Worm (Caenorhabditis elegans) whole organism, young adult: Measurements from ENCODE around the gene fbxa-157.
A peak's percentile ranks its signal among the peaks of the same experiment; 100 is the strongest.

Source experiments
- B0261.1 ChIP-seq: sonication (generic microtip); optimal IDR thresholded peaks from 2 replicates; lab custom pipeline; 2016; ENCODE audit warnings: mild to moderate bottlenecking, missing genetic modification characterization, moderate library complexity, missing compliant biosample characterization
- B0336.3 ChIP-seq: fragments of 200-800 bp; sonication (Bioruptor generic); IDR thresholded peaks from 2 replicates; pipeline ENCODE4 v1.3.6; 2022; ENCODE audit warnings: missing genetic modification characterization, missing compliant biosample characterization
- F10E7.11 ChIP-seq: sonication (generic microtip); optimal IDR thresholded peaks from 2 replicates; lab custom pipeline; 2017; ENCODE audit warnings: mild to moderate bottlenecking, missing genetic modification characterization, moderate library complexity, missing compliant biosample characterization
- F37B4.10 ChIP-seq: fragments of 200-800 bp; sonication (Bioruptor generic); IDR thresholded peaks from 2 replicates; pipeline ENCODE4 v1.3.6; 2022; ENCODE audit warnings: missing genetic modification characterization, missing compliant biosample characterization
- Y56A3A.18 ChIP-seq: fragments of 200-800 bp; sonication (Bioruptor generic); IDR thresholded peaks from 2 replicates; pipeline ENCODE4 v1.3.6; 2022; ENCODE audit warnings: missing genetic modification reagents, missing genetic modification characterization, missing compliant biosample characterization
- Y67H2A.10 ChIP-seq: fragments of 200-800 bp; sonication (Bioruptor generic); conservative IDR thresholded peaks from 2 replicates; pipeline ENCODE4 v1.3.6; 2022; ENCODE audit warnings: missing genetic modification reagents, missing genetic modification characterization, missing compliant biosample characterization
- atf-7 ChIP-seq: sonication (generic microtip); optimal IDR thresholded peaks from 2 replicates; lab custom pipeline; 2017; ENCODE audit warnings: mild to moderate bottlenecking, missing genetic modification characterization, missing compliant biosample characterization
- athp-1 ChIP-seq: sonication (generic microtip); optimal IDR thresholded peaks from 2 replicates; lab custom pipeline; 2017; ENCODE audit warnings: mild to moderate bottlenecking, missing genetic modification characterization, missing compliant biosample characterization
- attf-3 ChIP-seq: fragments of 200-800 bp; sonication (Bioruptor generic); conservative IDR thresholded peaks from 2 replicates; pipeline ENCODE4 v1.3.6; 2022; ENCODE audit warnings: missing genetic modification reagents, missing genetic modification characterization, missing compliant biosample characterization
- ccch-3 ChIP-seq: fragments of 200-800 bp; sonication (Bioruptor generic); optimal IDR thresholded peaks from 2 replicates; lab custom pipeline; 2018; ENCODE audit warnings: mild to moderate bottlenecking, missing genetic modification characterization, missing compliant biosample characterization
- cebp-2 ChIP-seq: fragments of 200-800 bp; sonication (Bioruptor generic); IDR thresholded peaks from 2 replicates; pipeline ENCODE4 v1.3.6; 2022; ENCODE audit warnings: missing genetic modification characterization, missing compliant biosample characterization
- ceh-27 ChIP-seq: fragments of 200-800 bp; sonication (Bioruptor generic); optimal IDR thresholded peaks from 2 replicates; lab custom pipeline; 2018; ENCODE audit warnings: mild to moderate bottlenecking, missing genetic modification characterization, moderate library complexity, missing compliant biosample characterization
- ceh-79 ChIP-seq: sonication (generic microtip); optimal IDR thresholded peaks from 2 replicates; lab custom pipeline; 2017; ENCODE audit warnings: mild to moderate bottlenecking, missing genetic modification characterization, missing compliant biosample characterization
- dox-1 ChIP-seq: fragments of 200-800 bp; sonication (Bioruptor generic); IDR thresholded peaks from 2 replicates; pipeline ENCODE4 v1.3.6; 2022; ENCODE audit warnings: missing genetic modification reagents, missing genetic modification characterization, missing compliant biosample characterization
- ekl-4 ChIP-seq: fragments of 200-800 bp; sonication (Bioruptor generic); IDR thresholded peaks from 2 replicates; pipeline ENCODE4 v1.3.6; 2022; ENCODE audit warnings: missing genetic modification reagents, missing genetic modification characterization, missing compliant biosample characterization
- ets-4 ChIP-seq: fragments of 200-800 bp; sonication (Bioruptor generic); optimal IDR thresholded peaks from 2 replicates; lab custom pipeline; 2018; ENCODE audit warnings: mild to moderate bottlenecking, missing genetic modification characterization, missing compliant biosample characterization
- fkh-3 ChIP-seq: sonication (generic microtip); optimal IDR thresholded peaks from 2 replicates; lab custom pipeline; 2016; ENCODE audit warnings: mild to moderate bottlenecking, missing genetic modification characterization, missing compliant biosample characterization
- gei-17 ChIP-seq: fragments of 200-800 bp; sonication (Bioruptor generic); optimal IDR thresholded peaks from 2 replicates; lab custom pipeline; 2018; ENCODE audit warnings: mild to moderate bottlenecking, missing genetic modification characterization, missing compliant biosample characterization
- hmg-1.2 ChIP-seq: fragments of 200-800 bp; sonication (Bioruptor generic); IDR thresholded peaks from 2 replicates; pipeline ENCODE4 v1.3.6; 2022; ENCODE audit warnings: missing genetic modification reagents, missing genetic modification characterization, missing compliant biosample characterization
- hmg-20 ChIP-seq: fragments of 200-800 bp; sonication (Bioruptor generic); IDR thresholded peaks from 2 replicates; pipeline ENCODE4 v1.3.6; 2022; ENCODE audit warnings: missing genetic modification reagents, missing genetic modification characterization, missing compliant biosample characterization
- hsf-1 ChIP-seq: fragments of 200-800 bp; sonication (Bioruptor generic); IDR thresholded peaks from 2 replicates; pipeline ENCODE4 v1.3.6; 2022; ENCODE audit warnings: missing genetic modification reagents, missing genetic modification characterization, missing compliant biosample characterization
- let-526 ChIP-seq: fragments of 200-800 bp; sonication (Bioruptor generic); IDR thresholded peaks from 2 replicates; pipeline ENCODE4 v1.3.6; 2022; ENCODE audit warnings: missing genetic modification reagents, missing genetic modification characterization, missing compliant biosample characterization
- lin-26 ChIP-seq: fragments of 200-800 bp; sonication (Bioruptor generic); IDR thresholded peaks from 2 replicates; pipeline ENCODE4 v1.3.6; 2022; ENCODE audit warnings: missing genetic modification reagents, missing genetic modification characterization, missing compliant biosample characterization
- lin-40 ChIP-seq: sonication (generic microtip); optimal IDR thresholded peaks from 2 replicates; lab custom pipeline; 2016; ENCODE audit warnings: missing genetic modification characterization, mild to moderate bottlenecking, missing compliant biosample characterization, missing genotype, missing genetic modification reagents
- lin-54 ChIP-seq: fragments of 200-800 bp; sonication (Bioruptor generic); optimal IDR thresholded peaks from 2 replicates; lab custom pipeline; 2018; ENCODE audit warnings: mild to moderate bottlenecking, missing genetic modification characterization, missing compliant biosample characterization
- lir-1 ChIP-seq: fragments of 200-800 bp; sonication (Bioruptor generic); conservative IDR thresholded peaks from 2 replicates; pipeline ENCODE4 v1.3.6; 2022; ENCODE audit warnings: missing genetic modification reagents, missing genetic modification characterization, missing compliant biosample characterization
- mcd-1 ChIP-seq: fragments of 200-800 bp; sonication (Bioruptor generic); IDR thresholded peaks from 2 replicates; pipeline ENCODE4 v1.3.6; 2022; ENCODE audit warnings: missing genetic modification reagents, missing genetic modification characterization, missing compliant biosample characterization
- mes-4 ChIP-seq: sonication (generic microtip); optimal IDR thresholded peaks from 2 replicates; lab custom pipeline; 2016; ENCODE audit warnings: missing genotype, missing genetic modification characterization, missing compliant biosample characterization
- nfya-1 ChIP-seq: sonication (generic microtip); optimal IDR thresholded peaks from 2 replicates; lab custom pipeline; 2017; ENCODE audit warnings: antibody characterized with exemption, missing compliant biosample characterization, missing genetic modification characterization, borderline replicate concordance; ENCODE audit not compliant: insufficient read depth
- nfyb-1 ChIP-seq: fragments of 200-800 bp; sonication (Bioruptor generic); IDR thresholded peaks from 2 replicates; pipeline ENCODE4 v1.3.6; 2022; ENCODE audit warnings: missing genetic modification reagents, missing genetic modification characterization, missing compliant biosample characterization
- nhr-179 ChIP-seq: sonication (generic microtip); optimal IDR thresholded peaks from 2 replicates; lab custom pipeline; 2016; ENCODE audit warnings: mild to moderate bottlenecking, missing genetic modification characterization, missing compliant biosample characterization
- pbrm-1 ChIP-seq: fragments of 200-800 bp; sonication (Bioruptor generic); IDR thresholded peaks from 2 replicates; pipeline ENCODE4 v1.3.6; 2022; ENCODE audit warnings: missing genetic modification reagents, missing genetic modification characterization, missing compliant biosample characterization
- rcor-1 ChIP-seq: fragments of 200-800 bp; sonication (Bioruptor generic); IDR thresholded peaks from 2 replicates; pipeline ENCODE4 v1.3.6; 2022; ENCODE audit warnings: missing genetic modification reagents, missing genetic modification characterization, missing compliant biosample characterization
- rpc-1 ChIP-seq, 2 experiments: fragments of 150-350 bp in 1 of 2; sonication (generic microtip) in 1 of 2; optimal IDR thresholded peaks; 2 replicates each; lab custom pipeline; 2014 to 2018; ENCODE audit warnings: missing biosample characterization in 1 of 2, missing genetic modification characterization in 1 of 2, missing genetic modification reagents in 1 of 2, missing genotype in 1 of 2
- sdz-38 ChIP-seq: sonication (generic microtip); optimal IDR thresholded peaks from 2 replicates; lab custom pipeline; 2016; ENCODE audit warnings: missing genotype, missing genetic modification characterization, missing compliant biosample characterization
- snpc-1.1 ChIP-seq: sonication (generic microtip); optimal IDR thresholded peaks from 2 replicates; lab custom pipeline; 2017; ENCODE audit warnings: missing genetic modification characterization, mild to moderate bottlenecking, missing compliant biosample characterization, antibody characterized with exemption, moderate library complexity, missing genotype, missing genetic modification reagents; ENCODE audit not compliant: insufficient read depth
- snpc-1.3 ChIP-seq: sonication (generic microtip); optimal IDR thresholded peaks from 2 replicates; lab custom pipeline; 2017; ENCODE audit warnings: missing genetic modification characterization, mild to moderate bottlenecking, missing compliant biosample characterization, antibody characterized with exemption, moderate library complexity, missing genotype, missing genetic modification reagents; ENCODE audit not compliant: insufficient read depth
- snpc-3.4 ChIP-seq: sonication (generic microtip); optimal IDR thresholded peaks from 2 replicates; lab custom pipeline; 2017; ENCODE audit warnings: missing genetic modification characterization, mild to moderate bottlenecking, missing compliant biosample characterization, antibody characterized with exemption, moderate library complexity, missing genotype, missing genetic modification reagents
- somi-1 ChIP-seq: fragments of 200-800 bp; sonication (Bioruptor generic); optimal IDR thresholded peaks from 2 replicates; lab custom pipeline; 2018; ENCODE audit warnings: mild to moderate bottlenecking, missing genetic modification characterization, missing compliant biosample characterization
- tbp1 ChIP-seq: fragments of 200-800 bp; sonication (Bioruptor generic); optimal IDR thresholded peaks from 2 replicates; lab custom pipeline; 2018; ENCODE audit warnings: mild to moderate bottlenecking, missing genetic modification characterization, missing compliant biosample characterization
- xnd-1 ChIP-seq: sonication (generic microtip); optimal IDR thresholded peaks from 2 replicates; lab custom pipeline; 2016; ENCODE audit warnings: missing genotype, missing genetic modification reagents, missing genetic modification characterization, missing compliant biosample characterization
- ztf-18 ChIP-seq: sonication (generic microtip); optimal IDR thresholded peaks from 2 replicates; lab custom pipeline; 2016; ENCODE audit warnings: missing genotype, mild to moderate bottlenecking, missing genetic modification characterization, missing compliant biosample characterization
- ztf-22 ChIP-seq: fragments of 200-800 bp; sonication (Bioruptor generic); optimal IDR thresholded peaks from 2 replicates; lab custom pipeline; 2018; ENCODE audit warnings: mild to moderate bottlenecking, missing genetic modification characterization, moderate library complexity, missing compliant biosample characterization
- ztf-26 ChIP-seq: sonication (generic microtip); optimal IDR thresholded peaks from 2 replicates; lab custom pipeline; 2017; ENCODE audit warnings: missing genetic modification characterization, missing compliant biosample characterization
- ztf-6 ChIP-seq: fragments of 200-800 bp; sonication (Bioruptor generic); IDR thresholded peaks from 2 replicates; pipeline ENCODE4 v1.3.6; 2022; ENCODE audit warnings: missing genetic modification reagents, missing genetic modification characterization, missing compliant biosample characterization

fbxa-157 gene

DNA sequence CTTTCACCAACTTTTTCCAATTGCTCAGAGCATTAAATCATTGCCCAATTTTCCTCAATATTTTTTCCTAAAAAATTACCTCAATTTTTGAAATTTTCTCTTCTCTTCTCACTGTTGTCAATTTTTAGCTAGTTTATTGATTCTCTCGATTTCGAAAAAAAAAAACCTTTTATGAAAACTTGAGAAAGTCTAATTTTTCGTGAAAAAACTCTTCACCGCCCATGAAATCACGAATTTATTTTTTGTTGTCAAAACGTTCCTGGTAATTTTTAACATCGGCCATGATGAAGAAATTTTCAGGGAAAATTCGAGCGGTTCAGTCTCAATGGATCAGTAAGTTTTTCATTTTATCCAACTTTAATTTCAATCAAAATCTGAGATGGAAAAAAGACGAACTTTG is at the start of gene fbxa-157:
Gene fbxa-157, plus strand, starts transcription at position 301 of the 400 bp plus-strand sequence.
- TF ChIP-seq B0336.3 (no peak), sdz-38 (tag; lab: Kevin White, UChicago) (no peak), fkh-3 (tag; lab: Kevin White, UChicago) (no peak), ceh-79 (tag; lab: Kevin White, UChicago) (no peak), xnd-1 (tag; lab: Kevin White, UChicago) (no peak), B0261.1 (tag; lab: Kevin White, UChicago) (no peak), athp-1 (tag; lab: Kevin White, UChicago) (no peak), ztf-22 (GFP tag; lab: Kevin White, UChicago) (no peak), Y67H2A.10 (GFP tag; lab: Robert Waterston, UW) (no peak), ztf-18 (tag; lab: Kevin White, UChicago) (no peak), nhr-179 (tag; lab: Kevin White, UChicago) (no peak), snpc-1.3 (tag; lab: Kevin White, UChicago) (no peak), ztf-26 (no peak), lir-1 (GFP tag; lab: Robert Waterston, UW) (no peak), ztf-6 (GFP tag; lab: Robert Waterston, UW) (no peak), lin-54 (no peak), gei-17 (GFP tag; lab: Kevin White, UChicago) (no peak)

DNA sequence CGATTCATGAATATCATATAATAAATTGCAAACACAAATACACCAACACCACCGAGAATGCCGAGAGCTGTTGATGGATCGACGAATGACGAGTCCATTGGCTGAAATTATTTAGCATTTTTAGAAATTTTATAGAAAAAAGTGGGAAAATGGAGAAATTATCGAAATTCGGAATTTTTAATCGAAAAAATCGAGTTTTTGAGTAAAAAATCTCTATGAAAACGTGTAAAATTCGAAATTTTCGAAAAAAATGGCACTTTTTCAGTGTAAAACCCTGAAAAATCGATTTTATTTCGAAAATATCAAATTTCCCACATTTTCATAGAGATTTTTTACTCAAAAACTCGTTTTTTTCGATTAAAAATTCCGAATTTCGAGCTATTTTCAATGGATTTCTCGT is 43.7 kb upstream of the fbxa-157 start, which contains the start of gene tcc-1:
Gene tcc-1, minus strand, starts transcription at position 101 of the 400 bp plus-strand sequence.
- TF ChIP-seq let-526 (GFP tag; lab: Robert Waterston, UW) (no peak), hmg-20 (no peak), attf-3 (GFP tag; lab: Robert Waterston, UW) (no peak), rcor-1 (GFP tag; lab: Robert Waterston, UW) (no peak), nfya-1 (tag; lab: Kevin White, UChicago) (no peak), ceh-79 (tag; lab: Kevin White, UChicago) (no peak), cebp-2 (GFP tag; lab: Robert Waterston, UW) (no peak), F37B4.10 (GFP tag; lab: Robert Waterston, UW) (no peak), tbp1 (GFP tag; lab: Kevin White, UChicago) (no peak), sdz-38 (tag; lab: Kevin White, UChicago) (no peak), B0261.1 (tag; lab: Kevin White, UChicago) (no peak), mes-4 (tag; lab: Kevin White, UChicago) (no peak), nfyb-1 (GFP tag; lab: Robert Waterston, UW) (no peak), F10E7.11 (tag; lab: Kevin White, UChicago) (no peak), fkh-3 (tag; lab: Kevin White, UChicago) (no peak), ztf-6 (GFP tag; lab: Robert Waterston, UW) (no peak), ccch-3 (GFP tag; lab: Kevin White, UChicago) (no peak)
- TF ChIP-seq, all 124 proteins: peak for 0

DNA sequence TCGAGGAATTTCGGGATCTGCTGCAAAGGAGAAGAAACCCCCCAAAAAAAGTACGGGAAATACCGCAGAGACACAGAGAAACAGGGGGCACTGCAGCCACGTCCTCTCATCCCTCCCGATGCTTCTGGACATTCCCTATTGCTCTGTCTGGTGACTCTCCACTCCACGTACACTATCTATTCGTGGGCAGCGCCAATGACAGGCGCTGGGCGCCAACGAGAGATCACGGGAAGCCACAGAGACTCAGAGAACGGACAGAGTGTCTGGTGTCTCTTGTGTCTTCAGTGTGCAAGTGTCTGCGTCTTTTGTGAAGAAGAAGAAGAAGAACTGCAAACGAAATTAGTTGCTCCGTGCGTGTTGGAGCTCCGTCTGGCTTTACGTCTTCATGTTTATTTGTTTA is 41.7 kb upstream of the fbxa-157 start:
- TF ChIP-seq hsf-1 (peak; percentile 84), ets-4 (GFP tag; lab: Kevin White, UChicago) (peak; percentile 43), Y56A3A.18 (GFP tag; lab: Robert Waterston, UW) (peak; percentile 66; the same call in 1 of the 2 replicates), atf-7 (tag; lab: Kevin White, UChicago) (peak; percentile 71), snpc-1.1 (tag; lab: Kevin White, UChicago) (no peak), mcd-1 (GFP tag; lab: Robert Waterston, UW) (peak; percentile 86), snpc-3.4 (tag; lab: Kevin White, UChicago) (no peak), pbrm-1 (peak; percentile 78), dox-1 (peak; percentile 79), lin-40 (tag; lab: Kevin White, UChicago) (peak; percentile 86), somi-1 (GFP tag; lab: Kevin White, UChicago) (peak; percentile 63), hmg-1.2 (peak; percentile 96), ceh-27 (GFP tag; lab: Kevin White, UChicago) (peak; percentile 76), lin-26 (GFP tag; lab: Robert Waterston, UW) (peak; percentile 49; the same call in 1 of the 2 replicates), rpc-1 (optimal IDR thresholded peaks at IDR 0.05; lab: Kevin White, UChicago) (peak; percentile 17), rpc-1 (tag; optimal IDR thresholded peaks at IDR 0.05; lab: Kevin White, UChicago) (no peak), ekl-4 (GFP tag; lab: Robert Waterston, UW) (peak; percentile 81), gei-17 (GFP tag; lab: Kevin White, UChicago) (no peak)
